In genomic region chrII:13908592-13908991, ce11 we compare ENCODE assay signal across 4 worm cellular contexts.
TF ChIP-seq lines count a peak whose summit lies in the region.

Gene citk-1 (plus strand): TSS chrII:13908914.

TF ChIP-seq in whole organism, L2 larva, 48 proteins besides CTCF, POLR2A, EP300 and RAD21:
- TF ChIP-seq C34F6.9 (tag; optimal IDR thresholded peaks at IDR 0.05; lab: Kevin White, UChicago) (peak; percentile 84), nhr-12 (tag; optimal IDR thresholded peaks at IDR 0.05; lab: Kevin White, UChicago) (no peak), elt-1 (tag; optimal IDR thresholded peaks at IDR 0.05; lab: Kevin White, UChicago) (no peak), gmeb-1 (tag; optimal IDR thresholded peaks at IDR 0.05; lab: Kevin White, UChicago) (peak; percentile 97), egl-27 (tag; optimal IDR thresholded peaks at IDR 0.05; lab: Kevin White, UChicago) (peak; percentile 36), lsy-2 (tag; optimal IDR thresholded peaks at IDR 0.05; lab: Kevin White, UChicago) (peak in 1 of 2 experiments; percentile 52), lin-39 (tag; optimal IDR thresholded peaks at IDR 0.05; lab: Kevin White, UChicago) (no peak), nhr-10 (tag; optimal IDR thresholded peaks at IDR 0.05; lab: Kevin White, UChicago) (no peak), snpc-4 (tag; optimal IDR thresholded peaks at IDR 0.05; lab: Kevin White, UChicago) (peak; percentile 68), ceh-16 (tag; optimal IDR thresholded peaks at IDR 0.05; lab: Kevin White, UChicago) (no peak), sma-9 (GFP tag; optimal IDR thresholded peaks at IDR 0.05; lab: Kevin White, UChicago) (peak; percentile 56), sma-9 (tag; optimal IDR thresholded peaks at IDR 0.05; lab: Kevin White, UChicago) (no peak), nhr-129 (tag; optimal IDR thresholded peaks at IDR 0.05; lab: Kevin White, UChicago) (peak; percentile 87), mdl-1 (tag; optimal IDR thresholded peaks at IDR 0.05; lab: Kevin White, UChicago) (no peak), blmp-1 (tag; optimal IDR thresholded peaks at IDR 0.05; lab: Kevin White, UChicago; ENCODE audit: insufficient read depth) (peak; percentile 37), lin-11 (tag; optimal IDR thresholded peaks at IDR 0.05; lab: Kevin White, UChicago) (peak; percentile 71), mab-5 (tag; optimal IDR thresholded peaks at IDR 0.05; lab: Kevin White, UChicago) (peak; percentile 46), F13H6.1 (tag; optimal IDR thresholded peaks at IDR 0.05; lab: Kevin White, UChicago) (peak; percentile 63), sma-3 (GFP tag; optimal IDR thresholded peaks at IDR 0.05; lab: Kevin White, UChicago) (peak; percentile 50), unc-55 (GFP tag; optimal IDR thresholded peaks at IDR 0.05; lab: Kevin White, UChicago) (peak; percentile 92), lin-13 (GFP tag; optimal IDR thresholded peaks at IDR 0.05; lab: Kevin White, UChicago) (no peak)

TF ChIP-seq in whole organism, L4 larva, 104 proteins besides CTCF, POLR2A, EP300 and RAD21:
- peak in 1 of 2 experiments; percentile 31 for TF ChIP-seq hif-1 (tag; optimal IDR thresholded peaks at IDR 0.05; lab: Kevin White, UChicago)
- TF ChIP-seq rbr-2 (tag; optimal IDR thresholded peaks at IDR 0.05; lab: Kevin White, UChicago): peak; percentile 60
- TF ChIP-seq ceh-28 (tag; optimal IDR thresholded peaks at IDR 0.05; lab: Kevin White, UChicago): peak; percentile 33
- TF ChIP-seq nhr-6 (tag; optimal IDR thresholded peaks at IDR 0.05; lab: Kevin White, UChicago): peak; percentile 20
- peak; percentile 80 for TF ChIP-seq mes-2 (tag; optimal IDR thresholded peaks at IDR 0.05; lab: Kevin White, UChicago; ENCODE audit: poor library complexity, severe bottlenecking)
- TF ChIP-seq F37D6.2 (tag; optimal IDR thresholded peaks at IDR 0.05; lab: Kevin White, UChicago): no peak
- peak; percentile 53 for TF ChIP-seq nhr-11 (tag; optimal IDR thresholded peaks at IDR 0.05; lab: Kevin White, UChicago)
- TF ChIP-seq zag-1 (tag; optimal IDR thresholded peaks at IDR 0.05; lab: Kevin White, UChicago): no peak
- no peak for TF ChIP-seq zip-11 (GFP tag; IDR thresholded peaks at IDR 0.05; lab: Robert Waterston, UW)
- no peak for TF ChIP-seq fos-1 (tag; optimal IDR thresholded peaks at IDR 0.05; lab: Kevin White, UChicago)
- peak; percentile 17; the same call in 1 of the 2 replicates for TF ChIP-seq dmd-6 (GFP tag; IDR thresholded peaks at IDR 0.05; lab: Robert Waterston, UW)
- TF ChIP-seq hlh-11 (tag; optimal IDR thresholded peaks at IDR 0.05; lab: Kevin White, UChicago): peak; percentile 31
- no peak for TF ChIP-seq gei-8 (GFP tag; optimal IDR thresholded peaks at IDR 0.05; lab: Kevin White, UChicago)
- TF ChIP-seq nhr-76 (tag; optimal IDR thresholded peaks at IDR 0.05; lab: Kevin White, UChicago): no peak
- no peak for TF ChIP-seq D1046.2 (GFP tag; IDR thresholded peaks at IDR 0.05; lab: Robert Waterston, UW)
- TF ChIP-seq dpl-1 (GFP tag; optimal IDR thresholded peaks at IDR 0.05; lab: Kevin White, UChicago): peak; percentile 97
- TF ChIP-seq Y48G9A.11 (GFP tag; IDR thresholded peaks at IDR 0.05; lab: Robert Waterston, UW): no peak
- peak; percentile 59; the same call in 1 of the 2 replicates for TF ChIP-seq nhr-42 (GFP tag; IDR thresholded peaks at IDR 0.05; lab: Robert Waterston, UW)
- no peak for TF ChIP-seq tra-1 (GFP tag; IDR thresholded peaks at IDR 0.05; lab: Robert Waterston, UW)
- TF ChIP-seq hmg-1.1 (GFP tag; IDR thresholded peaks at IDR 0.05; lab: Robert Waterston, UW): peak; percentile 73
- TF ChIP-seq fkh-10 (GFP tag; optimal IDR thresholded peaks at IDR 0.05; lab: Kevin White, UChicago): peak; percentile 26
- TF ChIP-seq egl-43 (GFP tag; IDR thresholded peaks at IDR 0.05; lab: Robert Waterston, UW): 0 out of 2 replicates have a peak, but pooled peaks have one; percentile 16

TF ChIP-seq in whole organism, late embryonic, 69 proteins besides CTCF, POLR2A, EP300 and RAD21 (continues in another document):
- TF ChIP-seq odd-2 (tag; optimal IDR thresholded peaks at IDR 0.05; lab: Kevin White, UChicago) (no peak), zip-5 (tag; optimal IDR thresholded peaks at IDR 0.05; lab: Kevin White, UChicago) (no peak), unc-55 (GFP tag; optimal IDR thresholded peaks at IDR 0.05; lab: Kevin White, UChicago) (no peak), sdc-2 (tag; optimal IDR thresholded peaks at IDR 0.05; lab: Kevin White, UChicago) (no peak), elt-4 (tag; optimal IDR thresholded peaks at IDR 0.05; lab: Kevin White, UChicago) (no peak), ceh-18 (tag; optimal IDR thresholded peaks at IDR 0.05; lab: Kevin White, UChicago) (peak; percentile 65), Y22D7AL.16 (tag; optimal IDR thresholded peaks at IDR 0.05; lab: Kevin White, UChicago) (no peak), hlh-8 (tag; optimal IDR thresholded peaks at IDR 0.05; lab: Kevin White, UChicago) (no peak), ama-1 (optimal IDR thresholded peaks at IDR 0.05; lab: Kevin White, UChicago) (no peak), pha-4 (tag; optimal IDR thresholded peaks at IDR 0.05; lab: Kevin White, UChicago) (no peak), lim-6 (tag; optimal IDR thresholded peaks at IDR 0.05; lab: Kevin White, UChicago) (no peak), tbx-2 (tag; optimal IDR thresholded peaks at IDR 0.05; lab: Kevin White, UChicago) (peak; percentile 52), T23F11.4 (GFP tag; optimal IDR thresholded peaks at IDR 0.05; lab: Kevin White, UChicago) (no peak), ceh-31 (tag; optimal IDR thresholded peaks at IDR 0.05; lab: Kevin White, UChicago) (peak; percentile 65), madf-2 (tag; optimal IDR thresholded peaks at IDR 0.05; lab: Kevin White, UChicago) (no peak), eyg-1 (tag; optimal IDR thresholded peaks at IDR 0.05; lab: Kevin White, UChicago) (no peak), ceh-14 (tag; optimal IDR thresholded peaks at IDR 0.05; lab: Kevin White, UChicago) (peak; percentile 57), ceh-24 (tag; optimal IDR thresholded peaks at IDR 0.05; lab: Kevin White, UChicago) (no peak), ceh-19 (GFP tag; optimal IDR thresholded peaks at IDR 0.05; lab: Kevin White, UChicago) (no peak), nfya-1 (tag; optimal IDR thresholded peaks at IDR 0.05; lab: Kevin White, UChicago) (peak; percentile 78), rnt-1 (tag; optimal IDR thresholded peaks at IDR 0.05; lab: Kevin White, UChicago) (peak; percentile 55), K02D7.2 (tag; optimal IDR thresholded peaks at IDR 0.05; lab: Kevin White, UChicago) (no peak), tbx-7 (tag; optimal IDR thresholded peaks at IDR 0.05; lab: Kevin White, UChicago) (no peak), hlh-6 (tag; optimal IDR thresholded peaks at IDR 0.05; lab: Kevin White, UChicago) (peak; percentile 20), pha-2 (tag; optimal IDR thresholded peaks at IDR 0.05; lab: Kevin White, UChicago) (no peak), ceh-48 (tag; optimal IDR thresholded peaks at IDR 0.05; lab: Kevin White, UChicago) (peak; percentile 71), pat-9 (tag; optimal IDR thresholded peaks at IDR 0.05; lab: Kevin White, UChicago) (no peak), dve-1 (tag; optimal IDR thresholded peaks at IDR 0.05; lab: Kevin White, UChicago) (peak; percentile 9), fkh-10 (GFP tag; optimal IDR thresholded peaks at IDR 0.05; lab: Kevin White, UChicago) (no peak)

TF ChIP-seq in whole organism, mixed stage, embryonic, 35 proteins besides CTCF, POLR2A, EP300 and RAD21:
- TF ChIP-seq ceh-39 (tag; optimal IDR thresholded peaks at IDR 0.05; lab: Kevin White, UChicago): peak; percentile 56
- peak; percentile 23 for TF ChIP-seq sptf-1 (tag; optimal IDR thresholded peaks at IDR 0.05; lab: Kevin White, UChicago)
- peak; percentile 98 for TF ChIP-seq unc-120 (tag; optimal IDR thresholded peaks at IDR 0.05; lab: Kevin White, UChicago; ENCODE audit: poor library complexity, severe bottlenecking)
- TF ChIP-seq elt-1 (tag; optimal IDR thresholded peaks at IDR 0.05; lab: Kevin White, UChicago; ENCODE audit: borderline replicate concordance, insufficient read depth): no peak
- no peak for TF ChIP-seq nhr-237 (tag; optimal IDR thresholded peaks at IDR 0.05; lab: Kevin White, UChicago)
- TF ChIP-seq nhr-12 (tag; optimal IDR thresholded peaks at IDR 0.05; lab: Kevin White, UChicago): no peak
- TF ChIP-seq pha-4 (tag; optimal IDR thresholded peaks at IDR 0.05; lab: Kevin White, UChicago): peak; percentile 82
- TF ChIP-seq mep-1 (tag; optimal IDR thresholded peaks at IDR 0.05; lab: Kevin White, UChicago): peak; percentile 84
- TF ChIP-seq lin-13 (tag; optimal IDR thresholded peaks at IDR 0.05; lab: Kevin White, UChicago): peak; percentile 55
- TF ChIP-seq mls-2 (tag; optimal IDR thresholded peaks at IDR 0.05; lab: Kevin White, UChicago): peak; percentile 38
- peak; percentile 15 for TF ChIP-seq hlh-1 (tag; optimal IDR thresholded peaks at IDR 0.05; lab: Kevin White, UChicago)
- peak; percentile 34 for TF ChIP-seq drap-1 (GFP tag; optimal IDR thresholded peaks at IDR 0.05; lab: Kevin White, UChicago)
